Worm (Caenorhabditis elegans) whole organism, dauer: ENCODE results near the gene K11D9.3.
"Not testable (repeated sequence)": the region's sequence is repeated elsewhere in the genome, so short reads cannot be mapped to it uniquely, and the experiment has no call there.

Experiments used
- unc-62 ChIP-seq: sonication (generic microtip); optimal IDR thresholded peaks from 2 replicates; lab custom pipeline; 2017; ENCODE audit warnings: missing biosample characterization, missing genetic modification reagents, missing genetic modification characterization

K11D9.3 gene

DNA sequence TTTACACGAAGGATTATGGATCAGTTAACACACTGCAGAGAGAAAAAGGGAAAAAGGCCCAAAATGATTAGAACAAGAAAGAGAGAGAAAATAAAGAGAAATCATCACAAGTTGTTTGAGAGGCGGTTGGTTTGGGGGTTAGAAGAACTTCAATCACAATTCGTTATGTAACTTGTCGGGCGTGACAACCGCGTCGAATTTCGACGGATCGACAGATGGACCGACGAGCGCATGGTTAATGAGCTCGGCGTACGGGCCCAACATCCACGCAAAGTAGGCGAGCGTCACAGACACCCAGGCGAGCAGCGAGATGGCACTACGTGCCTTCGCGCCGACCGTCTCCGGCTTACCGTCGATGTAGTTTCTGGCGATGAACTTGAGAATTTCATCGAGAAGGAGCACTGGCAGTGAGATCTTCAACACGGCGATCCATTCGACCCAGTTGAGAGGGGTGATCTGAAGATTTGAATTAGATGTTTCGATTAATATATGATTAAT, 10.8 kb upstream of the K11D9.3 start:
- no peak for TF ChIP-seq unc-62

DNA sequence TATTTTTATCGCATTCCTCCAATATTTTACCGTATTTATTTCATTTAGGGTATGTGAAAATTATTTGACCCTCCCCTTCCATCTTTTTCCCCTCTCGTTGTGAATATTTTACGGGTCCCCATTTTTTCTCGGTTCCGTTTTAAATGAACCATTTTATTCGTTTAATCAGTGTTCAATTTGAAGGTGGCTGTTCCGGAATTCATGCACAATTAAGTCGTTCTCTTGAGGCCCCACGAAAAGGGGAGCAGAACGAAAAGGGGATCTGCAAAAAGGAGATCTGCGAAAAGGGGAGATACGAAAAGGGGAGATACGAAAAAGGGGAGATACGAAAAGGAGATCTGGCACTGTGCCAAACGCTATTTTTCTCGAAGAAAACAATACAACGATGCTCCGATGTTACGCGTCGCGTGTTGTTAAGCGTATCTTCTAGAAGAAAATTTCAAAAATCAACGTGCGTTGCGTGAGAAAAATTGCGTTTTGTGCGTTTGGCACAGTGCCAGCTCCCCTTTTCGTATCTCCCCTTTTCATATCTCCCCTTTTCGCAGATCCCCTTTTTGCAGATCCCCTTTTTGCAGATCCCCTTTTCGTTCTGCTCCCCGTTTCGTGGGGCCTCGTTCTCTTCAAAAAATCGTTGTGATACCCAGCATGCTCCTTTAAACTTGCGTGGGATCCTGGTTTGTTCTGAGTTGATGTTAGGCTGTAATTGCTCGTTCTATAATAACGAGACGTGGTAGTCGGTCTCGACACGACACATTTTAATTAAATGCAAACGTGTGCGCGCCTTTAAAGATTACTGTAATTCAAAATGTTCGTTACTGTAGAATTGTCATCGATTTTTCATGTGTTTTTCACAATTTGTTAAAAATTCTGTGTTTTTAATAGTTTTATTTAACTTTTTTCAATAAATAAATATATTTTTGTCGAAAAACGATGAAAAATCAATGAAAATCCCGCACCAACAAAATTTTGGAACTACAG, 9.1 kb upstream of the K11D9.3 start:
- no peak for TF ChIP-seq unc-62

DNA sequence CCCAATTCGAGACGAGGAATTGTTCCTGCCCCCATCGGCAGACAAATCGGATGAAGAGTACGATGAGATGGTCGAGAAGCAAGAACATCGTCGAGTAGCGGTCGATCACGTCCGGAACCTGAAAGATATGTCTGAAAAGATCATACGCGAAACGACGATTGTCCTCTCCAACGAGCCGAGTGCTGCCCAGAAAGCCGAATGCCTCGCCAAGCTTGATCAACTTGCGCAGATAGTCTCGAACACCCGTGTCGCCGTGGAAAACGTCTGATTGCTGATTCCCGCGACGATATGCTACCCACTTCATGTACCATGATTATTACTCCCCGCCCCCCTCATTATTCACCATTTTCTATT, 8.4 kb upstream of the K11D9.3 start:
- no peak for TF ChIP-seq unc-62

DNA sequence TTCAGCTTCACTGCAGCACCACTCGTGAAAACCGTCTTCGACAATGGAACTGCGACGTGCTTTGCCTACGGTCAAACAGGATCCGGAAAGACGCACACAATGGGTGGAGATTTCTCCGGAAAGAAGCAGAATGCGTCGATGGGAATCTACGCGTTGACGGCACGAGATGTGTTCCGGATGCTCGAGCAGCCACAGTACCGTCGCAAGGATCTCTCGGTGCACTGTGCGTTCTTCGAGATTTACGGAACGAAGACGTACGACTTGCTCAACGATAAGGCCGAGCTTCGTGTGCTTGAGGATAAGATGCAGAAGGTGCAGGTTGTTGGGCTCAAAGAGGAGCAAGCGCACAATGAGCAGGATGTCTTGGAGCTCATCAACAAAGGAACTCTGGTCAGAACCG, 7.6 kb upstream of the K11D9.3 start:
- TF ChIP-seq unc-62, result no peak

DNA sequence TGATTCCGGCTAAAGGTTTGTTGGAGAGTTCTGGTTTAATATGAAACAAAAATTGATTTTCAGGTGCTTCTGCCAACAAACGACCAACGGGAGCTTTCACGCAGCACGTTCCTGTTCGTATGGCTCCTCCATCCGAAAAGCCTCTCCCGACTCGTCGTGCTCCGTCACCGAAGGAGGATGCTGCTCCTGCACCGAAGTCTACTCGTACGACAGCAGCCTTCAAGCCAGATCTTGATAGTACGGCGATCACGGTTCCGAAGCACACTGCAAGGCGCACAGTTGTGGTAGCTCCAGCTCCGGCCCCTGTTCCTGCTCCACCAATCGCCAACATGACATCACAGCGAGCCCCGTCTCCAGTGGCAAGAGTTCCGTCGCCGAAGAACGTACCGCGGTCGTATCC, 6.8 kb upstream of the K11D9.3 start:
- no peak for TF ChIP-seq unc-62

DNA sequence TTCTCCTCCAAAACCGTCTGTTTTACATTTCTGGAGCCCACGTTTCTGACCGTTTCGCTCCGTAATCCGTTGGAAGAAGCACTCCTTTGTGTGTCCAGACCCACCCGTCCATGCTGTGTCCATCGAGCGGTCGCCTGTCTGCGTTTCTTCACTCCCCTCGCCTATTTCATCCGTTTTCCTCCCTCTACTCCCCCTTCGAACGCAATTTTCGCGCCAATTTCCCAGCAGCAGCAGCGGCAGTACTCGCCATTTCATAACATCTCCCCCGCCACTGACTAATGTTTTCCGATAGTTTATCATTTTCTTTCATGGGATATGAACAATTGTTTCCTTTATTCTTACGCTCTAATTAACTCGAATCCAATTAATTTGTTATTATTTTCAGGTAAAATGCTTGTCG, 5.9 kb upstream of the K11D9.3 start:
- no peak for TF ChIP-seq unc-62

DNA sequence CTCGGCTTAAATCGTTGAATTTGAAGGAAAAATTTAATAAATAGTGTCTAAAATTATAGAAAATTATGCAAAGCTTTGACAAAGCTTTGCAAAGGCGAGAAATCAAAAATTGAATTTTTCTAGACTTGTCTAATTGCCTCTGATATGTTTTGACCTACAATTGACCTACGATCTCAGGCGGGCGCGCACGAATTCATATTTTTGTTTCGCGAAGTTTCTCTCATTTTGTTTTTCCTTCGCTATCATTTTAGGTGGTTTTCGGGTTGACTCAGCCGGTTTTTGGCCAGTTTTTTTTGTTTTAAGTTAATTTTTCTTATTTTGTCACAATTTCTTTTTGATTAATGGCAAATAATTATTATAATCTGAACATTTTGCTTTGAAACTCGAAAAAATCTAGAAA, 5.2 kb upstream of the K11D9.3 start:
- TF ChIP-seq unc-62, result no peak

DNA sequence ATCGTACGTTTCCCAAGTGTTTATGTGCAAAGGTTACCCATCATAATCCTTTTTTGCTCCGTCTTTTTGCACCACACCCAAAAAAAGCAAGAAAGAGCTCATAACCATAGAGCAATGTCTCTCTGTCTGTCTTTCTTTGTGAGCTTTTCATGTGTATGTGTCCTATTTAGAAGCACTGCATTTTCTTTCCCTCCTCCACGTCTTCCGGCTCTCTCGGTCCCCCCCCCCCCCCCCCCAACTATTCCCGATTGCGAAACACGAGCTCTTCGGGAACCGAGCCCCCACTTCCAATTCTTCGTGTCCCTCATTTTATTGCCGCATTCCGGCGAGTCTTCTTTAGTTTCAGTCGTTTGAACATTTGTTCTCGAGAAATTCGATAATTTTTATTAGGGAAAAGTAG, 4.8 kb upstream of the K11D9.3 start:
- TF ChIP-seq unc-62, result no peak

DNA sequence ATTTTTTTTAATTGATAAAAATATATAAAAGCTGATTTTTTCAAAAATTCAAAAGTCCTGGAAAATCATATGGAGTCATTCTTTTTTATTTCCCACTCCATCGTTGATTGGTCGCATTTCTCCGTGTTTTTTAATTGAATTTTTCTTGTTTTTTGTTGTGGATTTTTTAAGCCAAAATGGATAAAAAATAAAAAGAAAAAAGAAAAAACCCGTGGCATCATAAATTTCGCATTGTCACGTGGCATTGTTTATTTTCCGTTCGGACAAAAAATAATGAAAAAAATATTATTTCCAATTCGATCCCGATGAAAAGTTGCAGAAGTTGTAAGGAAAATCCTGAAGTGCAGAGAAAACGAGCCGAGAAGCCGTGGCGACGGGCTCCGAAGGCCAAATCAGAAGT, 3.6 kb upstream of the K11D9.3 start, which contains the start of gene klp-7:
TSS of gene klp-7 (plus strand) at position 301 of the 400 bp plus-strand sequence.
- not testable (repeated sequence) for TF ChIP-seq unc-62

DNA sequence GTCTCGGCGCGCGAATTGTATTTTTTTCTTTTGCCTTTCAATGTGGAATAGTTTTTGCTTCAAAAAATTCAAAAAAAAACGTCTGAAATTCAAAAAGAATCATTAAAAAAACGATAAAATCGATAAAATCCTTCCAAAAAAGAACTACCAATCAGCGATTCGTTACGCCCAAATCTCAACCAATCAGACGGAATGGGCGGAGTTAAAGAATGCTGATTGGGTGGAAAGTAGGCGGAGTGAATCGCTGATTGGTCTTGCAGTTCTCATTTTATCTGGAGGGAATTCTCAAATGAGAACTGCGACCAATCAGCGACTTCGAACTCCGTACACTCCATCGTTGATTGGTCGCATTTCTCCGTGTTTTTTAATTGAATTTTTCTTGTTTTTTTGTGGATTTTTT, 3.2 kb upstream of the K11D9.3 start:
- TF ChIP-seq unc-62, result no peak

DNA sequence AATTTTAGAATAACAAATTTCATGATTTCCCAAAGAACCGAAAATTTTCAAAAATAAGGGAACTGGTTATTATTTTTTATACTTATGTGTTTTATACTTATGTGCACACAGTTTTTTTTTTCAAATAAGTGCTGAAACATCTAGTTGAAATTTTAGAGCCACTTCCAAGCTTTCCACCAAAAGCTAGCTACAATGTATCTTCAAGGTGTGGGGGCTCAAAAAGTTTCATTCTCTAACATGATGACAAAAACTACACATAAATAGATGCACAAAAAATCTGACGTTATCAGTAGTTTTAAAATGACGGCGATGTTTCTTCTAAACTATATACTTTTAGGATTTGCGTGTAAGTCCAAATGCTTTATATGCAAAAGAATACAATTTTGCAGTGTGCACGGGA, 8.0 kb downstream of the K11D9.3 start, which contains the start of gene clec-163:
TSS of gene clec-163 (plus strand) at position 301 of the 400 bp plus-strand sequence.
- TF ChIP-seq unc-62, result no peak

DNA sequence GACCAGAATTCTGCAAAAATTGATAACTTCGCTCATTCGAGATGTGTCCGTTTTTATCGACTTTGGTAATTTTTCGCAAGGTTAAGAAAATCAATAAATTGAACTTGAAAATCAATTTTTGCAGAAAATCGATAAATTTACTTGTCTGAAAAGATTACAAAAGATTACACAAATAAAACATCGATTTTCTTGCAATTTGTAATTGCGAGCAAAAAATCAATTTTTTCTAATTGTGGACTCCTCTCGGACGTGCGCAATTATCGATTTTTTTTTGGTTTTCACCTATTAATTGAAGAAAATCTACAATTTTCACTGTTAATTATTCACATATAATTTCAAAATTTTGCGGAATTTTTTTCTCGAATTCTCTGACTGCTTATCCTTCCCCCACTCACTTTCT, 10.8 kb downstream of the K11D9.3 start:
- no peak for TF ChIP-seq unc-62

DNA sequence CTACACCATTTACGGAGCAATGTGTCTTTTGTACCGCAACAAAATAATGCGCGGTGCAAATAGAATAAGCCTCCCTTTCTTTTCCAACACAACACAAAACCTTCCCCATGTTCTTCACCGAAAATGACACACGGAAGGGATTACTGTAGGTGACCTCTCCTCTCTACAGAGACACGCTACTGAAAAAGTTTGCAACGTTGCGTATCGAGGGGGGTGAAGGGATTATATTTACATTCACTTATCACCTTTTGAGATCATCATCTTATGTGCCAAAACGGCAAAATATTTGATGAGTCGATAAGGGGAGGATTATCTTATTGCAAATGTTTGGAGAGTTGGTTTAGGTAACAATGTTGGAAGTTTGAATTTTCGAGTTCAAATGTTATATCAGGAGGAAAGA, 19.0 kb downstream of the K11D9.3 start:
- TF ChIP-seq unc-62, result no peak

DNA sequence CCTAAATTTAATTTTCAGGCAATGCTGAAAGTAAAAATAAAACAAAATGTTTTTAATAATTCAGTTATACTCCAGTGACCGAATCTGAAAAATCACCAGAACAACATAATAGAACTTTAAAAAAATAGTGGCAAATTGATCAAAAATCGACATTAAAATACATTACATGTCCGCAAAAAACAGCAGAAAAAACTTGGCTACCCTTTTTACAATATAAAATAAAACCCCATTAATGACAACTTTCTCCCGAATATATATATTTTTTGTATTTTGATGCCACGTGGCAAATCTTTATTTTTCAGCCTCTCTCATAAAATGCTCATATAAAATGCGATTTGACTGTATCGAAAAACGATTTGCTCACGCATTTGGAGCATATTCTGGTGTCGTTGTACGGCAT, 20.5 kb downstream of the K11D9.3 start, which contains the start of gene ptr-19:
TSS of gene ptr-19 (plus strand) at position 301 of the 400 bp plus-strand sequence.
- no peak for TF ChIP-seq unc-62

DNA sequence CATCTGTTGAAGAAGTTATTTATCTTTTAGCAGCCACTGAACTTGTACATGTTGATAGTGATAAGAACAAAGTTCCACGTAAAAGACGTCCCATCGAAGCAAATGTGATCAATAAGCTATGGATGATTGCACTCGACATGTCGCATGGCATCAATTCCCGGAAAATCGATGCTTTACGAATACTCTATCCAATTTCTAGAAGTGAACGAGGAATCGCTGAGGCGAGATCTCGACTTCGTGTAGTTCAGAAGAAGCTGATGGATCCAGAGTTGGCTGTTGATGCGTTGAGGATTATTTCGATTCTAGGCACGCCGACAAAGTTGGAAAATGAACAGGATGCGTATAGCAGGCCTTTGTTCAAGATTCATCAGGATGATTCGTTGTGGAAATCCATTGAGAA, 32.3 kb downstream of the K11D9.3 start:
- no peak for TF ChIP-seq unc-62

DNA sequence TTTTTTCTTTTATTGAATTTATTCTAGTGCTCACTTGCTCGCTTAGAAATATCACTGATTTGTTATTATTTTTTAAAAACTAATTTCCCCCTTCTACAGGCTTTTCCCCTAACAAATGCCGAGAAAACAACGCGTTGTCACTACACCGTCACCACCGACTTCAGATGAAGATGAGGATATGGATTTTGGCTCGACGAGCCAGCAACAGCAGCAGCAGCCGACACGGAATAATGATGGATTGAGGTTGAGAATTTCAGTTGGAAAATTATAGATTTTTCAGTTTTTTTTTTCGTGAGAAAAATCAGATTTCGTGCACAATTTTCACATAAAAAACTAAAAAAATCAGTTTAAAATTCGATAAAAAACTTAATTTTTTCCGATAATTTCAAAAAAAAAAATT, 39.0 kb downstream of the K11D9.3 start, which contains the start of gene dpy-28:
TSS of gene dpy-28 (plus strand) at position 100 of the 400 bp plus-strand sequence.
- no peak for TF ChIP-seq unc-62

DNA sequence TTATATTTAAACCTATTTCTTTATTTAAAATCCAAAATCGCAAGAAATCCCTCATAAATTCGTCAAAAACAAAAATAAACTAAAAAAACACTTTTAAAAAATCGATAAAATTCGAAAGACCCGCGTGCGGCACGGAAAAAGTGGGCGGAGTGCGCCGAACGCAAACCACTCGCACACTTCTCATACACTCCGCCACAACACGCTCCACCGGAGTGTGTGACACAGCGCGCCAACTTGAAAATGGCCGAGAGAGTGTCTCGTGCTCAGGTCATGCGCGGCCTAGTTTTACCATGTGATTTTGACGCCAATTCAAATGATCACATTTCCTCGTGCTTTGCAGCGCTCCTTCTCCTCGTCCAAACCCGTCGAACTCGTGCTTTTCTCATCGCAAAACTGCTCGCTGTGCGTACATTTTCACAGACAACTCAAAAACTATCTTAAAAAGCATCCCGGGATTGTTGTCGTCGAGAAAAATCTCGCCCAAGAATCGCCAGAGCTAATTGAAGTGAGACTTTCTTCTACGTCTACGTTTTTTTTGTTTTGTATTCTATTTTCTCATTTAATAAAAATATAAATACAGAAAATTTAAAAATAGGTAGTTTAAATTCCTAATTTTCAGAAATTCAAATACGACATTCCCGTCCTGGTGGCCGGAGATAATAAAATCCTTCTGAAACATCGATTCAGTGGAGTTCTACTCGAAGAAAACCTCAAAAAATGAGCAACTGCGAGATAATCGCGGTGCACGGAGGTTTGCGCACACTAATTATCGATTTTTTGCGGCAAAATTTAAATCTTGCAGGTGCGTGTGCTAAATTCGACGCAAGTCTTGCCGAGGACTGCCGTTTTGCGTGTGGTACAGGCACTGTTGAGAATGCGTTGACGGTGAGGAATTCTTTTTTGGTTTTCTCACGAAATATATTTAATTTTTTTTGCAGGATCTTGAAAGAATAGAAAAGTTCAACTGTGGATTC, 42.7 kb downstream of the K11D9.3 start, which contains the start of gene tasp-1:
TSS of gene tasp-1 (plus strand) at position 258 of the 974 bp plus-strand sequence.
- TF ChIP-seq unc-62, result peak; percentile 64
